Fruit fly (Drosophila melanogaster) whole organism, embryonic: ENCODE measurements around the gene CG43339.
A peak's percentile ranks its signal among the peaks of the same experiment; 100 is the strongest.

Experiments
- ATbp ChIP-seq: fragments of 200-800 bp; sonication (Bioruptor generic); optimal IDR thresholded peaks from 2 replicates; lab custom pipeline; 2017; ENCODE audit warnings: missing biosample characterization, mild to moderate bottlenecking, missing genetic modification characterization, missing genetic modification reagents
- Atf3 ChIP-seq: fragments of 200-800 bp; sonication (Bioruptor generic); optimal IDR thresholded peaks from 3 replicates; lab custom pipeline; 2016; ENCODE audit warnings: missing biosample characterization, missing genetic modification characterization
- Bdp1 ChIP-seq: fragments of 200-800 bp; sonication (Bioruptor generic); optimal IDR thresholded peaks from 3 replicates; lab custom pipeline; 2016; ENCODE audit warnings: missing biosample characterization, missing genetic modification characterization
- CG10321 ChIP-seq: fragments of 200-800 bp; sonication (Bioruptor generic); IDR thresholded peaks from 2 replicates; pipeline ENCODE4 v1.3.6; 2022; ENCODE audit warnings: missing biosample characterization, missing genetic modification characterization
- CG11456 ChIP-seq: fragments of 200-800 bp; sonication (Bioruptor generic); IDR thresholded peaks from 3 replicates; pipeline ENCODE4 v1.3.6; 2022; ENCODE audit warnings: missing biosample characterization, missing genetic modification characterization
- CG11695 ChIP-seq: fragments of 200-800 bp; sonication (Bioruptor generic); IDR thresholded peaks from 3 replicates; pipeline ENCODE4 v1.3.6; 2022; ENCODE audit warnings: missing biosample characterization, missing genetic modification characterization
- CG12299 ChIP-seq: fragments of 200-800 bp; sonication (Bioruptor generic); optimal IDR thresholded peaks from 2 replicates; lab custom pipeline; 2018; ENCODE audit warnings: missing biosample characterization, mild to moderate bottlenecking, missing genetic modification characterization
- CG12769 ChIP-seq: fragments of 200-800 bp; sonication (Bioruptor generic); optimal IDR thresholded peaks from 2 replicates; lab custom pipeline; 2019; ENCODE audit warnings: missing biosample characterization, mild to moderate bottlenecking, missing genetic modification characterization, moderate library complexity
- CG15011 ChIP-seq: fragments of 200-800 bp; sonication (Bioruptor generic); optimal IDR thresholded peaks from 3 replicates; lab custom pipeline; 2018; ENCODE audit warnings: missing biosample characterization, mild to moderate bottlenecking, missing genetic modification characterization
- CG1529 ChIP-seq: fragments of 200-800 bp; sonication (Bioruptor generic); optimal IDR thresholded peaks from 3 replicates; lab custom pipeline; 2018; ENCODE audit warnings: missing biosample characterization, missing genetic modification characterization
- CG15514 ChIP-seq: fragments of 200-800 bp; sonication (Bioruptor generic); optimal IDR thresholded peaks from 3 replicates; lab custom pipeline; 2017; ENCODE audit warnings: missing biosample characterization, missing genetic modification characterization, mild to moderate bottlenecking, moderate library complexity, missing genetic modification reagents
- CG17186 ChIP-seq: fragments of 200-800 bp; sonication (Bioruptor generic); optimal IDR thresholded peaks from 3 replicates; lab custom pipeline; 2017; ENCODE audit warnings: missing biosample characterization, missing genetic modification reagents, missing genetic modification characterization
- CG2712 ChIP-seq: fragments of 200-800 bp; optimal IDR thresholded peaks from 3 replicates; lab custom pipeline; 2019; ENCODE audit warnings: missing biosample characterization, mild to moderate bottlenecking, missing genetic modification characterization, moderate library complexity
- CG30403 ChIP-seq: fragments of 200-800 bp; sonication (Bioruptor generic); optimal IDR thresholded peaks from 3 replicates; lab custom pipeline; 2016; ENCODE audit warnings: missing biosample characterization, missing genetic modification characterization
- CG3407 ChIP-seq: fragments of 200-800 bp; sonication (Bioruptor generic); optimal IDR thresholded peaks from 2 replicates; lab custom pipeline; 2018; ENCODE audit warnings: missing biosample characterization, mild to moderate bottlenecking, missing genetic modification characterization
- CG5245 ChIP-seq: fragments of 200-800 bp; sonication (Bioruptor generic); optimal IDR thresholded peaks from 3 replicates; lab custom pipeline; 2016; ENCODE audit warnings: missing biosample characterization, missing genetic modification characterization
- CG6272 ChIP-seq: fragments of 200-800 bp; sonication (Bioruptor generic); IDR thresholded peaks from 2 replicates; pipeline ENCODE4 v1.3.6; 2022; ENCODE audit warnings: missing biosample characterization, missing genetic modification characterization
- CG7372 ChIP-seq: fragments of 200-800 bp; sonication (Bioruptor generic); IDR thresholded peaks from 2 replicates; pipeline ENCODE4 v1.3.6; 2022; ENCODE audit warnings: missing biosample characterization, missing genetic modification characterization
- CG7987 ChIP-seq: fragments of 200-800 bp; sonication (Bioruptor generic); optimal IDR thresholded peaks from 2 replicates; lab custom pipeline; 2018; ENCODE audit warnings: missing biosample characterization, mild to moderate bottlenecking, missing genetic modification characterization, moderate library complexity
- Drgx ChIP-seq: fragments of 200-800 bp; sonication (Bioruptor generic); IDR thresholded peaks from 2 replicates; pipeline ENCODE4 v1.3.6; 2022; ENCODE audit warnings: missing biosample characterization, missing genetic modification characterization
- HLH54F ChIP-seq: fragments of 200-800 bp; sonication (Bioruptor generic); optimal IDR thresholded peaks from 3 replicates; lab custom pipeline; 2016; ENCODE audit warnings: missing biosample characterization, missing genetic modification characterization
- Hey ChIP-seq: fragments of 200-800 bp; sonication (Bioruptor generic); optimal IDR thresholded peaks from 3 replicates; lab custom pipeline; 2018; ENCODE audit warnings: missing biosample characterization, mild to moderate bottlenecking, missing genetic modification characterization
- Hmr ChIP-seq: fragments of 200-800 bp; sonication (Bioruptor generic); optimal IDR thresholded peaks from 3 replicates; lab custom pipeline; 2017; ENCODE audit warnings: mild to moderate bottlenecking, missing biosample characterization, missing genetic modification reagents, missing genetic modification characterization
- Med ChIP-seq: fragments of 200-800 bp; sonication (Bioruptor generic); peaks from one replicate; lab custom pipeline; 2016; ENCODE audit warnings: missing biosample characterization, missing genetic modification characterization, mild to moderate bottlenecking, inconsistent platforms, moderate library complexity
- Ptx1 ChIP-seq: fragments of 200-800 bp; sonication (Bioruptor generic); IDR thresholded peaks from 2 replicates; pipeline ENCODE4 v1.3.6; 2022; ENCODE audit warnings: missing biosample characterization, missing genetic modification characterization
- Xbp1 ChIP-seq: fragments of 200-800 bp; sonication (Bioruptor generic); optimal IDR thresholded peaks from 3 replicates; lab custom pipeline; 2016; ENCODE audit warnings: missing biosample characterization, mild to moderate bottlenecking, missing genetic modification characterization
- az2 ChIP-seq: fragments of 200-800 bp; sonication (Bioruptor generic); optimal IDR thresholded peaks from 3 replicates; lab custom pipeline; 2016; ENCODE audit warnings: missing biosample characterization, missing genetic modification characterization
- chm ChIP-seq: fragments of 200-800 bp; sonication (Bioruptor generic); IDR thresholded peaks from 2 replicates; pipeline ENCODE4 v1.3.6; 2022; ENCODE audit warnings: missing biosample characterization, missing genetic modification characterization
- corto ChIP-seq: fragments of 200-800 bp; sonication (Bioruptor generic); optimal IDR thresholded peaks from 2 replicates; lab custom pipeline; 2016; ENCODE audit warnings: missing biosample characterization, mild to moderate bottlenecking, missing genetic modification characterization, moderate library complexity
- dysf ChIP-seq: fragments of 200-800 bp; sonication (Bioruptor generic); IDR thresholded peaks from 3 replicates; pipeline ENCODE4 v1.3.6; 2022; ENCODE audit warnings: missing biosample characterization, missing genetic modification characterization
- eve ChIP-seq, 2 experiments: fragments of >200 bp; optimal IDR thresholded peaks; 2 replicates each; lab custom pipeline; 2017; ENCODE audit warnings: missing biosample characterization in 2 of 2, missing genetic modification characterization in 2 of 2
- ewg ChIP-seq: fragments of 200-800 bp; sonication (Bioruptor generic); optimal IDR thresholded peaks from 3 replicates; lab custom pipeline; 2017; ENCODE audit warnings: mild to moderate bottlenecking, missing biosample characterization, missing genetic modification reagents, missing genetic modification characterization
- fd64A ChIP-seq: fragments of 200-800 bp; sonication (Bioruptor generic); optimal IDR thresholded peaks from 3 replicates; lab custom pipeline; 2018; ENCODE audit warnings: missing biosample characterization, mild to moderate bottlenecking, missing genetic modification characterization
- ftz-f1 ChIP-seq: fragments of 200-800 bp; sonication (Bioruptor generic); optimal IDR thresholded peaks from 2 replicates; lab custom pipeline; 2016; ENCODE audit warnings: missing biosample characterization, missing genetic modification characterization
- fu2 ChIP-seq: fragments of 200-800 bp; sonication (Bioruptor generic); optimal IDR thresholded peaks from 2 replicates; lab custom pipeline; 2016; ENCODE audit warnings: missing biosample characterization, missing genetic modification characterization
- hb ChIP-seq: fragments of 200-800 bp; sonication (Bioruptor generic); IDR thresholded peaks from 3 replicates; pipeline ENCODE4 v1.3.6; 2022; ENCODE audit warnings: missing biosample characterization, missing genetic modification characterization; ENCODE audit not compliant: partially characterized antibody
- ind ChIP-seq: fragments of 200-800 bp; sonication (Bioruptor generic); optimal IDR thresholded peaks from 3 replicates; lab custom pipeline; 2016; ENCODE audit warnings: missing biosample characterization, missing genetic modification characterization
- klu ChIP-seq: fragments of 200-800 bp; sonication (Bioruptor generic); IDR thresholded peaks from 2 replicates; pipeline ENCODE4 v1.3.6; 2022; ENCODE audit warnings: missing biosample characterization, missing genetic modification characterization
- org-1 ChIP-seq: fragments of 200-800 bp; sonication (Bioruptor generic); optimal IDR thresholded peaks from 2 replicates; lab custom pipeline; 2017; ENCODE audit warnings: missing biosample characterization, missing genetic modification characterization
- otp ChIP-seq: fragments of 200-800 bp; sonication (Bioruptor generic); IDR thresholded peaks from 3 replicates; pipeline ENCODE4, ENCODE4 v1.3.6; 2022; ENCODE audit warnings: missing biosample characterization, missing genetic modification characterization
- pan ChIP-seq, 4 experiments: fragments of >200 bp in 3 of 4; fragments of 200-800 bp in 1 of 4; sonication (Bioruptor generic) in 1 of 4; optimal IDR thresholded peaks in 3 of 4; IDR thresholded peaks in 1 of 4; 2 replicates each; pipeline versions ENCODE4 v1.3.6 to Lab custom; 2017 to 2022; ENCODE audit warnings: missing biosample characterization in 2 of 4, missing genetic modification characterization in 2 of 4, mixed read lengths in 1 of 4
- pb ChIP-seq: fragments of 200-800 bp; sonication (Bioruptor generic); optimal IDR thresholded peaks from 3 replicates; lab custom pipeline; 2016; ENCODE audit warnings: missing biosample characterization, missing genetic modification characterization
- pros ChIP-seq: fragments of 200-800 bp; sonication (Bioruptor generic); optimal IDR thresholded peaks from 3 replicates; lab custom pipeline; 2019; ENCODE audit warnings: missing biosample characterization, mild to moderate bottlenecking, missing genetic modification characterization, moderate library complexity
- psq ChIP-seq: fragments of 200-800 bp; sonication (Bioruptor generic); optimal IDR thresholded peaks from 2 replicates; lab custom pipeline; 2017; ENCODE audit warnings: missing biosample characterization, missing genetic modification characterization
- sens ChIP-seq: fragments of 200-800 bp; sonication (Bioruptor generic); peaks from one replicate; lab custom pipeline; 2016; ENCODE audit warnings: missing biosample characterization, missing genetic modification characterization
- seq ChIP-seq: fragments of 200-800 bp; sonication (Bioruptor generic); IDR thresholded peaks from 2 replicates; pipeline ENCODE4 v1.3.6; 2022; ENCODE audit warnings: missing biosample characterization, missing genetic modification characterization
- slp2 ChIP-seq: fragments of 200-800 bp; sonication (Bioruptor generic); optimal IDR thresholded peaks from 2 replicates; lab custom pipeline; 2016; ENCODE audit warnings: missing biosample characterization, missing genetic modification characterization

CG43339 gene

dm6 chr2L:18673185-18673584, at the start of gene CG43339:
Gene CG43339 (minus strand): TSS chr2L:18673285.
- TF ChIP-seq Med = no peak
- TF ChIP-seq CG12299 = no peak
- TF ChIP-seq Hey (tag; lab: Kevin White, UChicago) = no peak
- TF ChIP-seq eve (GFP tag; optimal IDR thresholded peaks at IDR 0.05; lab: Kevin White, UChicago) = no peak
- no peak for TF ChIP-seq fd64A

dm6 chr2L:18719583-18719982, 46.5 kb upstream of the CG43339 start:
- TF ChIP-seq corto (GFP tag; lab: Kevin White, UChicago) (no peak), fu2 (GFP tag; lab: Kevin White, UChicago) (no peak), Drgx (GFP tag; lab: Robert Waterston, UW) (0 out of 2 replicates have a peak, but pooled peaks have one; percentile 23), otp (GFP tag; lab: Robert Waterston, UW) (no peak), CG11695 (GFP tag; lab: Robert Waterston, UW) (no peak)
- TF ChIP-seq, all 482 proteins: peak for 1

dm6 chr2L:18717365-18718011, 44.4 kb upstream of the CG43339 start:
- no peak for TF ChIP-seq pb
- TF ChIP-seq klu = no peak
- no peak for TF ChIP-seq CG15514 (GFP tag; lab: Kevin White, UChicago)
- TF ChIP-seq Bdp1 = no peak
- peak; percentile 31 for TF ChIP-seq CG2712 (tag; lab: Kevin White, UChicago)
- peak; percentile 11 for TF ChIP-seq CG30403 (GFP tag; lab: Kevin White, UChicago)
- peak; percentile 41; the same call in 1 of the 2 replicates for TF ChIP-seq seq (GFP tag; lab: Robert Waterston, UW)
- no peak for TF ChIP-seq pros (GFP tag; lab: Kevin White, UChicago)
- TF ChIP-seq Ptx1 = no peak
- no peak for TF ChIP-seq CG12769 (tag; lab: Kevin White, UChicago)
- TF ChIP-seq sens (GFP tag; lab: Kevin White, UChicago) = peak; percentile 54
- TF ChIP-seq ATbp = peak; percentile 76
- no peak for TF ChIP-seq HLH54F (GFP tag; lab: Kevin White, UChicago)
- TF ChIP-seq CG17186 = no peak
- TF ChIP-seq CG7372 (GFP tag; lab: Robert Waterston, UW) = no peak
- TF ChIP-seq hb (GFP tag; lab: Robert Waterston, UW) = no peak
- 0 out of 2 replicates have a peak, but pooled peaks have one; percentile 8 for TF ChIP-seq CG10321
- no peak for TF ChIP-seq pan (optimal IDR thresholded peaks at IDR 0.05; lab: Kevin White, UChicago)
- TF ChIP-seq pan (GFP tag; optimal IDR thresholded peaks at IDR 0.05 in 1 of 2, IDR thresholded peaks at IDR 0.05 in 1 of 2) = peak in 1 of 2 experiments; percentile 30
- no peak for TF ChIP-seq psq
- 0 out of 3 replicates have a peak, but pooled peaks have one; percentile 34 for TF ChIP-seq dysf
- peak; percentile 34; the same call in 1 of the 3 replicates for TF ChIP-seq CG11456 (GFP tag; lab: Robert Waterston, UW)
- TF ChIP-seq CG7987 (GFP tag; lab: Kevin White, UChicago) = peak; percentile 51
- peak; percentile 9 for TF ChIP-seq Hmr (GFP tag; lab: Kevin White, UChicago)
- TF ChIP-seq ewg = no peak
- no peak for TF ChIP-seq ind
- TF ChIP-seq org-1 (GFP tag; lab: Kevin White, UChicago) = no peak
- TF ChIP-seq slp2 (GFP tag; lab: Kevin White, UChicago) = no peak
- TF ChIP-seq CG1529 (GFP tag; lab: Kevin White, UChicago) = peak; percentile 11
- no peak for TF ChIP-seq CG15011
- TF ChIP-seq az2 (GFP tag; lab: Kevin White, UChicago) = peak; percentile 1
- peak; percentile 31 for TF ChIP-seq CG3407
- TF ChIP-seq Xbp1 (GFP tag; lab: Kevin White, UChicago) = peak; percentile 1
- TF ChIP-seq CG6272 (GFP tag; lab: Robert Waterston, UW) = no peak
- no peak for TF ChIP-seq Atf3
- no peak for TF ChIP-seq ftz-f1 (GFP tag; lab: Kevin White, UChicago)
- 0 out of 2 replicates have a peak, but pooled peaks have one; percentile 23 for TF ChIP-seq chm (GFP tag; lab: Robert Waterston, UW)
- TF ChIP-seq CG5245 (GFP tag; lab: Kevin White, UChicago) = no peak
